Fruit fly (Drosophila melanogaster): ENCODE measurements around the gene Frmd5.

dm6 chr2L:10314327-10315210 lies 29.7 kb upstream of the Frmd5 start, which contains the start of the genes Usp14 and CG4972:
- TF ChIP-seq EcR (GFP tag; optimal IDR thresholded peaks at IDR 0.05) (no peak), CG8478 (optimal IDR thresholded peaks at IDR 0.05) (no peak), psq (optimal IDR thresholded peaks at IDR 0.05) (no peak)
